Worm (Caenorhabditis elegans) whole organism, late embryonic: Measurements from ENCODE around the gene ZK742.7.

Source experiments
- dmd-4 ChIP-seq: sonication (generic microtip); optimal IDR thresholded peaks from 2 replicates; lab custom pipeline; 2016; ENCODE audit warnings: borderline replicate concordance, missing genetic modification characterization, missing compliant biosample characterization
- elt-4 ChIP-seq: sonication (generic microtip); optimal IDR thresholded peaks from 2 replicates; lab custom pipeline; 2016; ENCODE audit warnings: missing genetic modification characterization, missing compliant biosample characterization
- fkh-10 ChIP-seq: fragments of 150-350 bp; optimal IDR thresholded peaks from 2 replicates; lab custom pipeline; 2014; ENCODE audit warnings: missing biosample characterization, missing genetic modification reagents, missing genetic modification characterization
- lin-11 ChIP-seq: fragments of 200-800 bp; sonication (Bioruptor generic); optimal IDR thresholded peaks from 2 replicates; lab custom pipeline; 2018; ENCODE audit warnings: mild to moderate bottlenecking, missing genetic modification characterization, missing compliant biosample characterization
- pag-3 ChIP-seq: sonication (generic microtip); optimal IDR thresholded peaks from 2 replicates; lab custom pipeline; 2016; ENCODE audit warnings: missing compliant biosample characterization, missing genetic modification characterization, borderline replicate concordance
- pha-4 ChIP-seq: fragments of 150-350 bp; optimal IDR thresholded peaks from 2 replicates; lab custom pipeline; 2018; ENCODE audit warnings: missing biosample characterization, missing genetic modification reagents, missing genetic modification characterization
- pqm-1 ChIP-seq: sonication (generic microtip); optimal IDR thresholded peaks from 2 replicates; lab custom pipeline; 2016; ENCODE audit warnings: missing genetic modification characterization, missing compliant biosample characterization
- ttx-3 ChIP-seq: sonication (generic microtip); optimal IDR thresholded peaks from 2 replicates; lab custom pipeline; 2016; ENCODE audit warnings: missing genetic modification reagents, missing genetic modification characterization, missing compliant biosample characterization
- unc-86 ChIP-seq: sonication (generic microtip); optimal IDR thresholded peaks from 2 replicates; lab custom pipeline; 2016; ENCODE audit warnings: missing genetic modification characterization, missing compliant biosample characterization

ce11 chrV:7806629-7807028 lies 8.4 kb downstream of the ZK742.7 start:
- TF ChIP-seq elt-4 (tag; lab: Kevin White, UChicago) (no peak), unc-86 (no peak), dmd-4 (tag; lab: Kevin White, UChicago) (no peak), pha-4 (tag; lab: Kevin White, UChicago) (no peak), pqm-1 (tag; lab: Kevin White, UChicago) (no peak), lin-11 (no peak), pag-3 (tag; lab: Kevin White, UChicago) (no peak), ttx-3 (tag; lab: Kevin White, UChicago) (no peak), fkh-10 (GFP tag; lab: Kevin White, UChicago) (no peak)
